Worm (Caenorhabditis elegans) whole organism, L2 larva: Measurements from ENCODE around the gene C50H11.13.

ENCODE experiments used
- R02D3.7 ChIP-seq: fragments of 150-350 bp; optimal IDR thresholded peaks from 2 replicates; lab custom pipeline; 2014; ENCODE audit warnings: missing biosample characterization, missing genetic modification characterization
- aly-2 ChIP-seq: fragments of 150-350 bp; optimal IDR thresholded peaks from 2 replicates; lab custom pipeline; 2014; ENCODE audit warnings: missing biosample characterization, missing genetic modification characterization
- lsy-2 ChIP-seq, 2 experiments: fragments of 150-350 bp in 1 of 2; sonication (generic microtip) in 1 of 2; optimal IDR thresholded peaks; 2 replicates each; lab custom pipeline; 2014 to 2017; ENCODE audit warnings: missing biosample characterization in 2 of 2, missing genetic modification characterization in 2 of 2
- nhr-11 ChIP-seq: fragments of 150-350 bp; optimal IDR thresholded peaks from 2 replicates; lab custom pipeline; 2014; ENCODE audit warnings: missing biosample characterization, missing genetic modification characterization
- nhr-21 ChIP-seq: fragments of 150-350 bp; optimal IDR thresholded peaks from 2 replicates; lab custom pipeline; 2014; ENCODE audit warnings: missing biosample characterization, missing genetic modification characterization
- nhr-237 ChIP-seq: fragments of 150-350 bp; optimal IDR thresholded peaks from 2 replicates; lab custom pipeline; 2014; ENCODE audit warnings: missing biosample characterization, missing genetic modification characterization
- skn-1 ChIP-seq: sonication (generic microtip); optimal IDR thresholded peaks from 2 replicates; lab custom pipeline; 2017; ENCODE audit warnings: missing biosample characterization, missing genetic modification characterization
- snpc-4 ChIP-seq: fragments of 150-350 bp; optimal IDR thresholded peaks from 2 replicates; lab custom pipeline; 2014; ENCODE audit warnings: missing biosample characterization, missing genetic modification characterization
- unc-55 ChIP-seq: fragments of 150-350 bp; sonication (generic microtip); optimal IDR thresholded peaks from 3 replicates; lab custom pipeline; 2014; ENCODE audit warnings: missing biosample characterization, missing genetic modification reagents, missing genetic modification characterization

DNA sequence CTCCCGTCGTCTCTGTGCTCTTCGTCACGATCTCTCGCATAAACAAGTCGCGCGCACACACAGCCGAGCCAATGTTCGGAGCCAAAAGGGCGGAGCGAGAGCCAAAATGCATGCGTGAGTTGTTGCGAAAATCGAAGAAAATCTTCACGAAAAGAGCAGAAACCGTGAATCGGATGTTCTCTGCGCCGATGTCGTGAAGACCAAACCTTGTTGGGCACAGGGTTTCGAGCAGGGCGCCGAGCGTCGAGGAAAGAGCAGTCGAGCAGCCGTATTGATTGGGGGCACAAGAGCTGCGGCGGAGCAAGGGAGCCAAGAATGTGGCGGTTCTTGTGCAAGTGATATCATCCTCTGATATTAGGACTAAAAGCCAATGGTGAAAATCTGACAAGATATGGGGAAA is 25.1 kb downstream of the C50H11.13 start:
- no peak for TF ChIP-seq nhr-21 (tag; lab: Kevin White, UChicago)
- TF ChIP-seq R02D3.7 (tag; lab: Kevin White, UChicago) = no peak
- no peak for TF ChIP-seq snpc-4 (tag; lab: Kevin White, UChicago)
- TF ChIP-seq lsy-2 (tag; optimal IDR thresholded peaks at IDR 0.05; lab: Kevin White, UChicago) = no peak
- TF ChIP-seq aly-2 = no peak
- TF ChIP-seq unc-55 (GFP tag; lab: Kevin White, UChicago) = no peak
- TF ChIP-seq nhr-11 (tag; lab: Kevin White, UChicago) = no peak
- no peak for TF ChIP-seq nhr-237 (tag; lab: Kevin White, UChicago)
- no peak for TF ChIP-seq skn-1 (tag; lab: Kevin White, UChicago)
